Worm (Caenorhabditis elegans) whole organism, L4 larva: ENCODE data around the gene epg-6.

Experiments
- ZK546.5 ChIP-seq, 2 experiments: sonication (generic microtip); optimal IDR thresholded peaks; 2 replicates each; lab custom pipeline; 2017; ENCODE audit warnings: missing biosample characterization in 2 of 2, missing genetic modification characterization in 2 of 2
- aha-1 ChIP-seq: fragments of 150-350 bp; peaks from one replicate; lab custom pipeline; 2014; ENCODE audit warnings: missing biosample characterization, missing genetic modification characterization
- dmd-8 ChIP-seq: fragments of 200-800 bp; sonication (Bioruptor generic); IDR thresholded peaks from 2 replicates; pipeline ENCODE4 v1.3.6; 2022; ENCODE audit warnings: missing genetic modification characterization, missing compliant biosample characterization
- lin-13 ChIP-seq: fragments of 150-350 bp; optimal IDR thresholded peaks from 2 replicates; lab custom pipeline; 2014; ENCODE audit warnings: missing biosample characterization, missing genetic modification reagents, missing genetic modification characterization
- lin-15B ChIP-seq: fragments of 150-350 bp; sonication (generic microtip); optimal IDR thresholded peaks from 3 replicates; lab custom pipeline; 2014; ENCODE audit warnings: missing biosample characterization, missing genetic modification characterization
- mep-1 ChIP-seq: fragments of 150-350 bp; sonication (generic microtip); optimal IDR thresholded peaks from 3 replicates; lab custom pipeline; 2014; ENCODE audit warnings: missing biosample characterization, missing genetic modification characterization
- nhr-237 ChIP-seq: sonication (generic microtip); optimal IDR thresholded peaks from 2 replicates; lab custom pipeline; 2017; ENCODE audit warnings: missing biosample characterization, missing genetic modification characterization
- nhr-77 ChIP-seq: fragments of 150-350 bp; optimal IDR thresholded peaks from 2 replicates; lab custom pipeline; 2014; ENCODE audit warnings: missing biosample characterization, missing genetic modification characterization
- unc-62 ChIP-seq, 3 experiments: fragments of 150-350 bp in 1 of 3; sonication (generic microtip); optimal IDR thresholded peaks in 2 of 3; peaks in 1 of 3; 1 replicate in 1 of 3; 2 replicates in 2 of 3; lab custom pipeline; 2014 to 2017; ENCODE audit warnings: missing biosample characterization in 3 of 3, missing genetic modification characterization in 3 of 3, missing genetic modification reagents in 3 of 3, missing genotype in 1 of 3
- zag-1 ChIP-seq: fragments of 150-350 bp; optimal IDR thresholded peaks from 2 replicates; lab custom pipeline; 2014; ENCODE audit warnings: missing biosample characterization, missing genetic modification characterization
- zip-2 ChIP-seq: fragments of 150-350 bp; optimal IDR thresholded peaks from 2 replicates; lab custom pipeline; 2014; ENCODE audit warnings: missing biosample characterization, missing genetic modification characterization
- ztf-11 ChIP-seq: fragments of 150-350 bp; optimal IDR thresholded peaks from 2 replicates; lab custom pipeline; 2014; ENCODE audit warnings: missing biosample characterization, missing genetic modification characterization
- ztf-7 ChIP-seq: fragments of 150-350 bp; optimal IDR thresholded peaks from 2 replicates; lab custom pipeline; 2014; ENCODE audit warnings: missing biosample characterization, missing genetic modification characterization

DNA sequence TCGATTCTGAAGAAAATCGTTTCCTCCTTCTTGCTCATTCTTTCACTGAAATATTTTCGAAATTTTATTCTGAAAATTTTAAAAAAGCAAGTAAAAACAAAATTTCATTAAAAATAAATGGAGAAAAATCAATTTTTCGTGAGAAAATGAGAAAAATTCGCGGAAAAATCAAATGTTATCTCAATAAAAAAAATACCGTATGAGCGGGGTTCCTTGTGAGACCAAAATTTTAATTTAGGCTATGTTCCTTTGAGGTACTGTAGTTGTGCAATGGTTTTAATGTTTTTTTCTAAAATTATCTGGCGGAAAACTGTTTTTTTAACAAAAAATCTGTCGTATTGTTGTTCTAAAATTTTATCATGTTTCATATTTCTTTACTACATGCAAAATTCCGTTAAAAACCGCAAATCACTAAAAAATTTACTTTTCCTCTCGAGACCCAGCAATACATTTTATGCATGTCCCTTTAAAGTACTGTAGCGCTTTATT is at the start of gene epg-6:
- TF ChIP-seq zag-1 (tag; lab: Kevin White, UChicago) = no peak
- TF ChIP-seq dmd-8 (GFP tag; lab: Robert Waterston, UW) = no peak
- TF ChIP-seq mep-1 (tag; lab: Kevin White, UChicago) = no peak
- TF ChIP-seq ZK546.5 (tag; optimal IDR thresholded peaks at IDR 0.05; lab: Kevin White, UChicago) = no peak
- TF ChIP-seq ztf-7 (tag; lab: Kevin White, UChicago) = no peak
- no peak for TF ChIP-seq ztf-11 (tag; lab: Kevin White, UChicago)
- TF ChIP-seq unc-62 (GFP tag; optimal IDR thresholded peaks at IDR 0.05 in 1 of 2; lab: Kevin White, UChicago) = no peak
- no peak for TF ChIP-seq unc-62 (tag; optimal IDR thresholded peaks at IDR 0.05; lab: Kevin White, UChicago)
- no peak for TF ChIP-seq zip-2
- no peak for TF ChIP-seq aha-1 (tag; lab: Kevin White, UChicago)
- no peak for TF ChIP-seq nhr-237 (tag; lab: Kevin White, UChicago)
- no peak for TF ChIP-seq lin-15B
- TF ChIP-seq lin-13 (GFP tag; lab: Kevin White, UChicago) = no peak
- no peak for TF ChIP-seq nhr-77 (tag; lab: Kevin White, UChicago)
